Worm (Caenorhabditis elegans): ENCODE measurements around the gene adal-1.
A peak's percentile ranks its signal among the peaks of the same experiment; 100 is the strongest.

Gene adal-1

DNA sequence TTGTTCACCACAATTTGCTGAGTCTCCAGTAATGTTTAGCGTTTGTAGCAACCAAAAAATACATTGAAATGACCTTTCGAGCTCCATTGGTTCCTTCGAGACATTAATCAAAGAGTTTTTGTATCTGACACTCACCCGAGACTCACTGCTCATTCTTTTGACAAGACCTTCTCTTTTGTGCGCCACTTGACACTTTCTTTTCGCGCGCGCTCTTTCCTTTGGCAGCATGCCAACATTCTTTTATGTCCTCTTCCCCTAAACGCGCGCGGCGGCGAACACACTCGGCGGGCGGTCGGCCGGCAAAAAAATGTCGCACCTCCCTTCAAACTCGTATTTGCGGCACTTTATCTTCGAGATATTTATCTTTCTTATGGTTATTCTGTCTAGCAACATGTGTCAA is 49.8 kb downstream of the adal-1 start:
- TF ChIP-seq flh-1 (GFP tag; optimal IDR thresholded peaks at IDR 0.05) (no peak), drap-1 (GFP tag; optimal IDR thresholded peaks at IDR 0.05) (peak; percentile 8)

DNA sequence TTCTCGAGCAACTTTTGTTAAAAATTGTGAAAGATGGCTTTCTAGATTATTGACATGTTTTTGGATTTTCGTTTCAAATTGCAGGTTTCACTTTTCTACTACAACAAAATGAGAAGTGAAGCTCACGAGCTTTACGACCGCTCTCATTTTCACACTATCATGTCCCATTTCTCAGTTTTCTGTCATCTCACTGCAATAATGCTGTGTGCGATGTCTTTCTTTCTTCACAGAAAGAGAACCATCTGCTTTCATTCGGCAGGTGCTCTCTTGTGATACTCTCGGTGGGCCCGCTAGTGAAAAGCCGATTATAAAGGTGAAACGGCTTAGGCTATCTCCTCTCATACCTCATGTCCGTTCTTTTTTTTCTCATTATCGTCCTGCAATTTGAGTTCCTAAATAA is 50.2 kb downstream of the adal-1 start:
- no peak for TF ChIP-seq flh-1 (GFP tag; optimal IDR thresholded peaks at IDR 0.05)
- TF ChIP-seq hlh-1 (tag; optimal IDR thresholded peaks at IDR 0.05) = peak; percentile 84

DNA sequence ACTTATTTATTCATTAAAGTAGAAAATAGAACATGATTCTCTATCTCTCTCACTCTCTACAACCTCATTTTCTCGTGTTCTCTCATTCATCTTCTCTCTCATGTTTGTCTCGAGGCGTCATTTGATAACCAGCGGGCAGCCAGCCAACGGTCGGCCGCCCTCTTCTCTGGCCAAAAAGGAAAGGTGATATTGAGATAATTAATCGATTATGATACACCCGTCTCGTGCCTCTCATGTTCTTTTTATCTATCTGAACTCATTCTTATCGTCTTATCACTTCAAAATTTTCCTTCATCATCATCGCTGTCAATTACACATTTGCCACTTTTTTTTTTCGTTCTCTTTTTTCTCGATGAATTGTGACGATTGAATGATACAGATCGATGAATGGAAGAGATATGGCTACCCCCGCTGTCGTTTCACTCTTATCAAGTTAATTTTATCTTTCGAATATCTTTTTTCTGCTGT is 50.8 kb downstream of the adal-1 start:
- TF ChIP-seq unc-120 (tag; optimal IDR thresholded peaks at IDR 0.05; ENCODE audit: poor library complexity, severe bottlenecking) (peak; percentile 79), unc-62 (GFP tag; optimal IDR thresholded peaks at IDR 0.05) (peak; percentile 39), elt-3 (tag; optimal IDR thresholded peaks at IDR 0.05) (peak; percentile 81), bed-3 (GFP tag; optimal IDR thresholded peaks at IDR 0.05) (no peak), ces-1 (GFP tag; optimal IDR thresholded peaks at IDR 0.05) (peak; percentile 38), nhr-237 (tag; optimal IDR thresholded peaks at IDR 0.05) (no peak), ceh-43 (GFP tag; optimal IDR thresholded peaks at IDR 0.05) (no peak), lsy-2 (tag; optimal IDR thresholded peaks at IDR 0.05) (no peak), lin-32 (GFP tag; optimal IDR thresholded peaks at IDR 0.05) (no peak), nhr-12 (tag; optimal IDR thresholded peaks at IDR 0.05) (no peak), elt-1 (tag; optimal IDR thresholded peaks at IDR 0.05; ENCODE audit: borderline replicate concordance, insufficient read depth) (peak; percentile 94), mep-1 (tag; optimal IDR thresholded peaks at IDR 0.05) (no peak)

DNA sequence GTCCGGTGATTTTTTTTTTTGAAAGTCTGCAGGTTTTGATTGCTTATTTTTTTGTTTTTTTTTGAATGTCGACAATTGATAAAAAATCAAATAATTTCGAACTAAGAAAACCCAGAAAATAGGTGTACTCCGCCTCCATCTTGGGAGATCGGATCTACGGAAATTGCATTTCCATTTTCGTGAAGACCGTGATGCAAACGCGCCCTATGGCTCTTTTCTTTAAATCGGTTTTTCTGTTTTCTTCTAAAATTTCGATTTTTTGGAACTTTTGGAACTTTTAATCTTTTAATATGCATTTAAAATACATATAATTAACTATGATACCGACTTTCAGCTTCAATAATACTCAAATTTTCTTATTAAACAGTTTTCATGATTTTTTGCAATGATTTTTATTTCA is 51.4 kb downstream of the adal-1 start:
- TF ChIP-seq ztf-11 (tag; optimal IDR thresholded peaks at IDR 0.05) (no peak), sptf-1 (tag; optimal IDR thresholded peaks at IDR 0.05) (no peak), blmp-1 (tag; optimal IDR thresholded peaks at IDR 0.05) (no peak), pha-4 (tag; optimal IDR thresholded peaks at IDR 0.05) (no peak), ces-1 (GFP tag; optimal IDR thresholded peaks at IDR 0.05) (no peak), elt-1 (tag; optimal IDR thresholded peaks at IDR 0.05; ENCODE audit: borderline replicate concordance, insufficient read depth) (no peak), cnd-1 (tag; optimal IDR thresholded peaks at IDR 0.05) (no peak), ceh-43 (GFP tag; optimal IDR thresholded peaks at IDR 0.05) (no peak), lin-13 (tag; optimal IDR thresholded peaks at IDR 0.05) (no peak), unc-62 (GFP tag; optimal IDR thresholded peaks at IDR 0.05) (no peak), ceh-83 (GFP tag; optimal IDR thresholded peaks at IDR 0.05) (no peak)

Data from whole organism, mixed stage, embryonic.